Worm (Caenorhabditis elegans): ENCODE data around the gene htrl-1.

DNA sequence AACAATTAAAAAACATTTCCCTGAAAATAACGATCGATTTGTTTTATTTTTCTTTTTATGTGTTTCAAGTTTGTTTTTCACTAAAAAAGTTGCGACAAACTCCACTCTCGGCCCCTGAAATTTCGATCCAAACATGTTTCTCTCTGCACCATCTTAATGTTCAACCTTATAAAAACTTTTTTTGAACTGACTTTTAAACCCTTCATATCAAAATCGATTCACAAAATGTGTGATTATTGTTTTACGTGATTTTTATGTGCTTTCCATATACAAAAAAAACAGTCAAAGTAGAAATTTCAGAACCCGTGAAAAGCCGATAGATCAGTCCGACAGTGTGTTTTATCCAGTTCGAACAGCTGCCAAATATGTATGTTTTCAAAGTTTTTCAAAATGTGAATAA is 31.3 kb upstream of the htrl-1 start, which contains the start of gene ccch-1:
- TF ChIP-seq tbx-11 (GFP tag; IDR thresholded peaks at IDR 0.05), result no peak
- no peak for TF ChIP-seq ama-1 (optimal IDR thresholded peaks at IDR 0.05)
- no peak for TF ChIP-seq scrt-1 (GFP tag; IDR thresholded peaks at IDR 0.05)
- TF ChIP-seq F13C5.2 (tag; optimal IDR thresholded peaks at IDR 0.05), result no peak
- TF ChIP-seq ceh-36 (tag; optimal IDR thresholded peaks at IDR 0.05), result no peak
- TF ChIP-seq sea-1 (GFP tag; conservative IDR thresholded peaks at IDR 0.05), result no peak
- no peak for TF ChIP-seq hmbx-1 (tag; optimal IDR thresholded peaks at IDR 0.05)
- TF ChIP-seq pes-1 (GFP tag; IDR thresholded peaks at IDR 0.05), result no peak
- TF ChIP-seq ceh-13 (GFP tag; optimal IDR thresholded peaks at IDR 0.05), result no peak
- TF ChIP-seq hmg-4 (GFP tag; optimal IDR thresholded peaks at IDR 0.05), result no peak
- no peak for TF ChIP-seq hnd-1 (tag; optimal IDR thresholded peaks at IDR 0.05)
- no peak for TF ChIP-seq B0310.2 (tag; optimal IDR thresholded peaks at IDR 0.05)
